Worm (Caenorhabditis elegans) whole organism, L1 larva: ENCODE measurements around the gene F44F4.3.

ENCODE experiments used
- C34B4.2 ChIP-seq: sonication (generic microtip); optimal IDR thresholded peaks from 2 replicates; lab custom pipeline; 2017; ENCODE audit warnings: mild to moderate bottlenecking, missing genetic modification characterization, missing compliant biosample characterization
- aha-1 ChIP-seq: fragments of 150-350 bp; optimal IDR thresholded peaks from 2 replicates; lab custom pipeline; 2014; ENCODE audit warnings: missing biosample characterization, missing genetic modification characterization
- alr-1 ChIP-seq: fragments of 200-800 bp; sonication (Bioruptor generic); optimal IDR thresholded peaks from 2 replicates; lab custom pipeline; 2018; ENCODE audit warnings: borderline replicate concordance, mild to moderate bottlenecking, missing genetic modification characterization, missing compliant biosample characterization
- aly-2 ChIP-seq: fragments of 150-350 bp; optimal IDR thresholded peaks from 2 replicates; lab custom pipeline; 2014; ENCODE audit warnings: missing biosample characterization, missing genetic modification characterization
- blmp-1 ChIP-seq: fragments of 150-350 bp; optimal IDR thresholded peaks from 2 replicates; lab custom pipeline; 2014; ENCODE audit warnings: missing biosample characterization, missing genetic modification characterization
- ceh-82 ChIP-seq, 3 experiments: fragments of 150-350 bp in 1 of 3; sonication (generic microtip) in 2 of 3; optimal IDR thresholded peaks; 2 replicates each; lab custom pipeline; 2014 to 2017; ENCODE audit warnings: missing biosample characterization in 3 of 3, missing genetic modification characterization in 3 of 3
- ceh-88 ChIP-seq: fragments of 200-800 bp; sonication (Bioruptor generic); IDR thresholded peaks from 2 replicates; pipeline ENCODE4 v1.3.6; 2022; ENCODE audit warnings: missing genetic modification characterization, missing compliant biosample characterization
- ceh-90 ChIP-seq: sonication (generic microtip); optimal IDR thresholded peaks from 2 replicates; lab custom pipeline; 2016; ENCODE audit warnings: missing genetic modification characterization, missing compliant biosample characterization
- efl-1 ChIP-seq, 4 experiments: fragments of 150-350 bp; optimal IDR thresholded peaks in 3 of 4; peaks in 1 of 4; 1 replicate in 1 of 4; 2 replicates in 3 of 4; lab custom pipeline; 2014; ENCODE audit warnings: missing biosample characterization in 2 of 4, missing genetic modification characterization in 2 of 4, missing genetic modification reagents in 2 of 4
- egl-13 ChIP-seq: sonication (generic microtip); optimal IDR thresholded peaks from 2 replicates; lab custom pipeline; 2016; ENCODE audit warnings: missing genotype, missing genetic modification reagents, missing genetic modification characterization, missing compliant biosample characterization
- elt-2 ChIP-seq: sonication (generic microtip); optimal IDR thresholded peaks from 2 replicates; lab custom pipeline; 2016; ENCODE audit warnings: missing genetic modification characterization, mild to moderate bottlenecking, inconsistent platforms, missing compliant biosample characterization, missing genetic modification reagents
- elt-3 ChIP-seq, 6 experiments: fragments of 150-350 bp in 1 of 6; sonication (generic microtip); optimal IDR thresholded peaks; 2 replicates each; lab custom pipeline; 2017 to 2018; ENCODE audit warnings: missing biosample characterization in 6 of 6, missing genetic modification characterization in 6 of 6, inconsistent platforms in 1 of 6
- fkh-4 ChIP-seq: sonication (generic microtip); optimal IDR thresholded peaks from 2 replicates; lab custom pipeline; 2016; ENCODE audit warnings: missing compliant biosample characterization, missing genetic modification characterization, borderline replicate concordance
- fos-1 ChIP-seq: fragments of 150-350 bp; optimal IDR thresholded peaks from 2 replicates; lab custom pipeline; 2014; ENCODE audit warnings: missing biosample characterization, missing genetic modification characterization
- hlh-4 ChIP-seq: sonication (generic microtip); optimal IDR thresholded peaks from 2 replicates; lab custom pipeline; 2016; ENCODE audit warnings: mild to moderate bottlenecking, missing genetic modification characterization, missing compliant biosample characterization
- hpl-2 ChIP-seq: fragments of 150-350 bp; optimal IDR thresholded peaks from 2 replicates; lab custom pipeline; 2014; ENCODE audit warnings: missing biosample characterization, missing genetic modification reagents, missing genetic modification characterization
- lin-14 ChIP-seq: fragments of 200-800 bp; sonication (Bioruptor generic); optimal IDR thresholded peaks from 2 replicates; lab custom pipeline; 2018; ENCODE audit warnings: mild to moderate bottlenecking, missing genetic modification characterization, moderate library complexity, missing compliant biosample characterization
- lin-35 ChIP-seq, 2 experiments: fragments of 150-350 bp; optimal IDR thresholded peaks; 2 replicates each; lab custom pipeline; 2014; ENCODE audit warnings: missing biosample characterization in 2 of 2, missing genetic modification characterization in 2 of 2, missing genetic modification reagents in 2 of 2
- lir-3 ChIP-seq: sonication (generic microtip); optimal IDR thresholded peaks from 2 replicates; lab custom pipeline; 2016; ENCODE audit warnings: mild to moderate bottlenecking, missing genetic modification characterization, moderate library complexity, missing compliant biosample characterization; ENCODE audit not compliant: poor library complexity
- lsy-2 ChIP-seq, 2 experiments: fragments of 150-350 bp; optimal IDR thresholded peaks; 2 replicates each; lab custom pipeline; 2014; ENCODE audit warnings: missing biosample characterization in 2 of 2, missing genetic modification characterization in 2 of 2
- mdl-1 ChIP-seq, 2 experiments: fragments of 150-350 bp; optimal IDR thresholded peaks; 2 replicates each; lab custom pipeline; 2014 to 2017; ENCODE audit warnings: missing biosample characterization in 2 of 2, missing genetic modification characterization in 2 of 2, inconsistent platforms in 1 of 2
- mep-1 ChIP-seq: fragments of 150-350 bp; optimal IDR thresholded peaks from 2 replicates; lab custom pipeline; 2014; ENCODE audit warnings: missing biosample characterization, missing genetic modification characterization
- nhr-19 ChIP-seq: fragments of 200-800 bp; sonication (Bioruptor generic); conservative IDR thresholded peaks from 2 replicates; pipeline ENCODE4 v1.3.6; 2022; ENCODE audit warnings: missing genetic modification characterization, missing compliant biosample characterization
- nhr-20 ChIP-seq: sonication (generic microtip); optimal IDR thresholded peaks from 2 replicates; lab custom pipeline; 2016; ENCODE audit warnings: mild to moderate bottlenecking, missing genetic modification characterization, missing compliant biosample characterization
- nhr-71 ChIP-seq: sonication (generic microtip); optimal IDR thresholded peaks from 2 replicates; lab custom pipeline; 2016; ENCODE audit warnings: mild to moderate bottlenecking, missing genetic modification characterization, moderate library complexity, missing compliant biosample characterization
- nhr-77 ChIP-seq: fragments of 150-350 bp; optimal IDR thresholded peaks from 2 replicates; lab custom pipeline; 2014; ENCODE audit warnings: missing biosample characterization, missing genetic modification characterization
- nhr-84 ChIP-seq: sonication (generic microtip); optimal IDR thresholded peaks from 2 replicates; lab custom pipeline; 2017; ENCODE audit warnings: missing biosample characterization, missing genetic modification characterization
- nhr-85 ChIP-seq: sonication (generic microtip); peaks from one replicate; lab custom pipeline; 2016; ENCODE audit warnings: missing genetic modification characterization, inconsistent platforms, missing compliant biosample characterization
- nhr-90 ChIP-seq: sonication (generic microtip); optimal IDR thresholded peaks from 2 replicates; lab custom pipeline; 2016; ENCODE audit warnings: mild to moderate bottlenecking, missing genetic modification characterization, missing compliant biosample characterization; ENCODE audit not compliant: poor library complexity
- pax-3 ChIP-seq: fragments of 200-800 bp; sonication (Bioruptor generic); optimal IDR thresholded peaks from 2 replicates; lab custom pipeline; 2018; ENCODE audit warnings: mild to moderate bottlenecking, missing genetic modification characterization, moderate library complexity, missing compliant biosample characterization
- rnt-1 ChIP-seq: sonication (generic microtip); optimal IDR thresholded peaks from 2 replicates; lab custom pipeline; 2016; ENCODE audit warnings: mild to moderate bottlenecking, missing genetic modification characterization, moderate library complexity, missing compliant biosample characterization
- skn-1 ChIP-seq: fragments of 150-350 bp; optimal IDR thresholded peaks from 2 replicates; lab custom pipeline; 2014; ENCODE audit warnings: missing biosample characterization, missing genetic modification characterization
- snu-23 ChIP-seq: sonication (generic microtip); optimal IDR thresholded peaks from 2 replicates; lab custom pipeline; 2016; ENCODE audit warnings: missing genetic modification characterization, missing compliant biosample characterization
- sup-37 ChIP-seq: fragments of 200-800 bp; sonication (Bioruptor generic); optimal IDR thresholded peaks from 2 replicates; lab custom pipeline; 2018; ENCODE audit warnings: mild to moderate bottlenecking, missing genetic modification characterization, missing compliant biosample characterization
- tlp-1 ChIP-seq: fragments of 150-350 bp; optimal IDR thresholded peaks from 2 replicates; lab custom pipeline; 2014; ENCODE audit warnings: missing biosample characterization, missing genetic modification characterization
- unc-130 ChIP-seq: fragments of 150-350 bp; optimal IDR thresholded peaks from 2 replicates; lab custom pipeline; 2017; ENCODE audit warnings: missing biosample characterization, missing genetic modification characterization, inconsistent platforms
- unc-30 ChIP-seq: sonication (generic microtip); optimal IDR thresholded peaks from 2 replicates; lab custom pipeline; 2017; ENCODE audit warnings: missing biosample characterization, missing genetic modification characterization
- unc-86 ChIP-seq: sonication (generic microtip); optimal IDR thresholded peaks from 2 replicates; lab custom pipeline; 2016; ENCODE audit warnings: missing genetic modification characterization, missing compliant biosample characterization
- vab-15 ChIP-seq: sonication (generic microtip); optimal IDR thresholded peaks from 2 replicates; lab custom pipeline; 2017; ENCODE audit warnings: missing genotype, mild to moderate bottlenecking, missing genetic modification characterization, missing compliant biosample characterization

The F44F4.3 gene

ce11 chrII:10894996-10895395 is 9.3 kb upstream of the F44F4.3 start, which contains the start of gene sra-10:
Gene sra-10, minus strand, starts transcription at chrII:10895096.
- no peak for TF ChIP-seq unc-130
- TF ChIP-seq nhr-19 (GFP tag; lab: Robert Waterston, UW): no peak
- TF ChIP-seq unc-86 (tag; lab: Kevin White, UChicago): no peak
- TF ChIP-seq ceh-82 (tag; optimal IDR thresholded peaks at IDR 0.05; lab: Kevin White, UChicago): no peak
- no peak for TF ChIP-seq unc-30
- no peak for TF ChIP-seq nhr-90
- TF ChIP-seq aha-1: no peak
- TF ChIP-seq nhr-84: no peak
- no peak for TF ChIP-seq hpl-2 (GFP tag; lab: Kevin White, UChicago)
- no peak for TF ChIP-seq pax-3 (tag; lab: Kevin White, UChicago)
- no peak for TF ChIP-seq aly-2 (tag; lab: Kevin White, UChicago)
- no peak for TF ChIP-seq nhr-20 (tag; lab: Kevin White, UChicago)
- TF ChIP-seq tlp-1 (tag; lab: Kevin White, UChicago): no peak
- TF ChIP-seq alr-1 (tag; lab: Kevin White, UChicago): no peak
- no peak for TF ChIP-seq ceh-88
- no peak for TF ChIP-seq vab-15

- TF ChIP-seq nhr-85 (tag; lab: Kevin White, UChicago): peak; percentile 33
- TF ChIP-seq nhr-77 (tag; lab: Kevin White, UChicago): no peak
- no peak for TF ChIP-seq fos-1
- no peak for TF ChIP-seq efl-1 (optimal IDR thresholded peaks at IDR 0.05; lab: Kevin White, UChicago)
- peak in 1 of 2 experiments; percentile 72 for TF ChIP-seq efl-1 (GFP tag; optimal IDR thresholded peaks at IDR 0.05 in 1 of 2; lab: Kevin White, UChicago)
- no peak for TF ChIP-seq C34B4.2 (tag; lab: Kevin White, UChicago)
- no peak for TF ChIP-seq fkh-4 (tag; lab: Kevin White, UChicago)
Measured at ce11 chrII:10888979-10889378, 3.3 kb upstream of the F44F4.3 start, which contains the start of gene ptr-8. Gene ptr-8, plus strand, starts transcription at chrII:10889279.

ce11 chrII:10887097-10887496 is 1.4 kb upstream of the F44F4.3 start:
- TF ChIP-seq lir-3 (tag; lab: Kevin White, UChicago) (no peak), ceh-90 (tag; lab: Kevin White, UChicago) (no peak), elt-2 (tag; lab: Kevin White, UChicago) (no peak), egl-13 (tag; lab: Kevin White, UChicago) (no peak), mep-1 (tag; lab: Kevin White, UChicago) (peak; percentile 21), blmp-1 (tag; lab: Kevin White, UChicago) (peak; percentile 76), lin-35 (GFP tag; optimal IDR thresholded peaks at IDR 0.05; lab: Kevin White, UChicago) (peak in 1 of 2 experiments; percentile 11), mdl-1 (tag; optimal IDR thresholded peaks at IDR 0.05; lab: Kevin White, UChicago) (peak in 1 of 2 experiments; percentile 12), rnt-1 (tag; lab: Kevin White, UChicago) (no peak), sup-37 (no peak), nhr-71 (peak; percentile 27), nhr-20 (tag; lab: Kevin White, UChicago) (peak; percentile 49), snu-23 (peak; percentile 41), lin-14 (GFP tag; lab: Kevin White, UChicago) (peak; percentile 74), ceh-82 (tag; optimal IDR thresholded peaks at IDR 0.05; lab: Kevin White, UChicago) (peak in 1 of 3 experiments; percentile 5), skn-1 (peak; percentile 31), nhr-85 (tag; lab: Kevin White, UChicago) (peak; percentile 83), lsy-2 (tag; optimal IDR thresholded peaks at IDR 0.05; lab: Kevin White, UChicago) (peak in 1 of 2 experiments; percentile 29), C34B4.2 (tag; lab: Kevin White, UChicago) (no peak), hlh-4 (tag; lab: Kevin White, UChicago) (no peak), efl-1 (optimal IDR thresholded peaks at IDR 0.05; lab: Kevin White, UChicago) (no peak), efl-1 (GFP tag; optimal IDR thresholded peaks at IDR 0.05 in 1 of 2; lab: Kevin White, UChicago) (peak in 1 of 2 experiments; percentile 53), elt-3 (tag; optimal IDR thresholded peaks at IDR 0.05; lab: Kevin White, UChicago) (peak in 1 of 6 experiments; percentile 57)
